Worm (Caenorhabditis elegans): ENCODE data around the gene ZC155.4.
A peak's percentile ranks its signal among the peaks of the same experiment; 100 is the strongest.

ZC155.4 gene

DNA sequence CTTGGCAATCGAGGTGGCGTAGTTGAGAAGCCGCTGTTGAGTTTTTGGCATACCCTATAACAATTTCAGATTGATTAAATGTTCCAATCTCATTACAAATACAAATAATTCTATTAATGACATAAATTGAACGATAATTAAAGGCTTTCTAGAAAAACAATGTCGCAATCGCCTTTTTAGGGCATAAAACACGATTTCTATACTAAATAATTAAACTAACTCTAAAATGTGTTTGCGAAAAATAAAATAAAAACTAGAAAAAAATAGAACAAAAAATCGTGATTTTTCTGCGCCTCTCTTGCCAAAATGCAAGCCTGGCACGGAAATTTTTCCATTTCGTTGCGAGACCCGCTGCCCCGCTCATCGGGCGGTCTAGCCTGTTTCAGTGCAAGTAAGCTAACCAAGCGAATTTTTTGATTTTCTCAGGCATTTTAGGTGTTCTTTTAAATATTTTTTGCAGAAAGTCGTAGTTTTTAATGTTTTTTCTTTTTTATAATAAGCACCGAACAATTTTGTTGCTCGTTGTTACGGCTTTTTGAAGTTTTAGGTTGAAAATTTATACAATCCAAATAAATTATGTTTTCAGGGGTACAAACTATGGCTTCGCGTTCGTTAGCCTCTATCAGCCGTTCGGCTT, 12.7 kb upstream of the ZC155.4 start, which contains the start of the genes C34E10.12, C34E10.10 and atp-2 (continued):
- TF ChIP-seq nhr-237 (tag; optimal IDR thresholded peaks at IDR 0.05) (no peak), tag-97 (GFP tag; IDR thresholded peaks at IDR 0.05) (no peak), nhr-48 (tag; optimal IDR thresholded peaks at IDR 0.05) (no peak), duxl-1 (tag; optimal IDR thresholded peaks at IDR 0.05; ENCODE audit: poor library complexity) (peak; percentile 11), hlh-30 (tag; optimal IDR thresholded peaks at IDR 0.05; ENCODE audit: insufficient read depth) (peak; percentile 77), set-16 (GFP tag; IDR thresholded peaks at IDR 0.05) (no peak), ceh-82 (tag; optimal IDR thresholded peaks at IDR 0.05) (no peak), rbr-2 (tag; optimal IDR thresholded peaks at IDR 0.05) (peak; percentile 77), F44E2.7 (GFP tag; IDR thresholded peaks at IDR 0.05) (no peak), Y105C5A.15 (GFP tag; IDR thresholded peaks at IDR 0.05) (no peak), unc-62 (GFP tag; optimal IDR thresholded peaks at IDR 0.05 in 1 of 2) (peak in 1 of 2 experiments; percentile 83), unc-62 (tag; optimal IDR thresholded peaks at IDR 0.05) (no peak), hmg-1.1 (GFP tag; IDR thresholded peaks at IDR 0.05) (peak; percentile 69), unc-130 (GFP tag; optimal IDR thresholded peaks at IDR 0.05) (peak; percentile 77), nhr-77 (tag; optimal IDR thresholded peaks at IDR 0.05) (peak; percentile 77), spr-1 (tag; optimal IDR thresholded peaks at IDR 0.05) (peak; percentile 52), lin-29 (GFP tag; IDR thresholded peaks at IDR 0.05) (no peak), ceh-28 (tag; optimal IDR thresholded peaks at IDR 0.05) (no peak), fkh-10 (GFP tag; optimal IDR thresholded peaks at IDR 0.05) (peak; percentile 66), php-3 (GFP tag; IDR thresholded peaks at IDR 0.05) (no peak), arid-1 (GFP tag; conservative IDR thresholded peaks at IDR 0.05) (peak; percentile 59), hlh-11 (tag; optimal IDR thresholded peaks at IDR 0.05) (peak; percentile 76), spr-3 (GFP tag; optimal IDR thresholded peaks at IDR 0.05) (no peak), R02D3.7 (tag; optimal IDR thresholded peaks at IDR 0.05) (no peak), daf-19 (GFP tag; conservative IDR thresholded peaks at IDR 0.05) (no peak), nhr-76 (tag; optimal IDR thresholded peaks at IDR 0.05) (no peak), ZK546.5 (tag; optimal IDR thresholded peaks at IDR 0.05) (no peak), ztf-7 (tag; optimal IDR thresholded peaks at IDR 0.05) (no peak), attf-4 (tag; optimal IDR thresholded peaks at IDR 0.05) (no peak), dmd-8 (GFP tag; IDR thresholded peaks at IDR 0.05) (no peak), F10B5.3 (tag; optimal IDR thresholded peaks at IDR 0.05) (no peak), pqm-1 (tag; optimal IDR thresholded peaks at IDR 0.05) (peak; percentile 55), mdl-1 (tag; optimal IDR thresholded peaks at IDR 0.05) (peak in 1 of 2 experiments; percentile 28), snpc-4 (tag; optimal IDR thresholded peaks at IDR 0.05) (no peak), lim-7 (GFP tag; IDR thresholded peaks at IDR 0.05) (no peak), lin-13 (GFP tag; optimal IDR thresholded peaks at IDR 0.05) (peak; percentile 76), lin-15B (tag; optimal IDR thresholded peaks at IDR 0.05) (no peak), D1046.2 (GFP tag; IDR thresholded peaks at IDR 0.05) (no peak), nhr-102 (tag; optimal IDR thresholded peaks at IDR 0.05) (peak; percentile 51), Y48G9A.11 (GFP tag; IDR thresholded peaks at IDR 0.05) (no peak), tra-1 (GFP tag; IDR thresholded peaks at IDR 0.05) (no peak), daf-12 (tag; optimal IDR thresholded peaks at IDR 0.05) (no peak), mep-1 (tag; optimal IDR thresholded peaks at IDR 0.05) (peak; percentile 95), lin-38 (GFP tag; IDR thresholded peaks at IDR 0.05) (peak; percentile 78), ceh-44 (GFP tag; IDR thresholded peaks at IDR 0.05) (no peak), madf-5 (GFP tag; IDR thresholded peaks at IDR 0.05) (no peak), nhr-6 (tag; optimal IDR thresholded peaks at IDR 0.05) (peak; percentile 79), snpc-1.2 (GFP tag; IDR thresholded peaks at IDR 0.05) (no peak), zip-11 (GFP tag; IDR thresholded peaks at IDR 0.05) (no peak), mxl-3 (GFP tag; optimal IDR thresholded peaks at IDR 0.05) (peak; percentile 27), ama-1 (optimal IDR thresholded peaks at IDR 0.05) (peak; percentile 88), dpl-1 (GFP tag; optimal IDR thresholded peaks at IDR 0.05) (peak; percentile 81), vab-7 (GFP tag; IDR thresholded peaks at IDR 0.05) (no peak)
